Worm (Caenorhabditis elegans) whole organism, L2 larva: ENCODE results near the gene H20E11.2.

ENCODE experiments used
- C34F6.9 ChIP-seq: fragments of 150-350 bp; optimal IDR thresholded peaks from 2 replicates; lab custom pipeline; 2014; ENCODE audit warnings: missing biosample characterization, missing genetic modification characterization
- F13H6.1 ChIP-seq: sonication (generic microtip); optimal IDR thresholded peaks from 2 replicates; lab custom pipeline; 2016; ENCODE audit warnings: missing genetic modification characterization, missing compliant biosample characterization
- R02D3.7 ChIP-seq: fragments of 150-350 bp; optimal IDR thresholded peaks from 2 replicates; lab custom pipeline; 2014; ENCODE audit warnings: missing biosample characterization, missing genetic modification characterization
- Y55F3AM.14 ChIP-seq: fragments of 200-800 bp; sonication (Bioruptor generic); optimal IDR thresholded peaks from 2 replicates; lab custom pipeline; 2018; ENCODE audit warnings: mild to moderate bottlenecking, missing genetic modification characterization, missing compliant biosample characterization
- ZK546.5 ChIP-seq: sonication (generic microtip); optimal IDR thresholded peaks from 2 replicates; lab custom pipeline; 2017; ENCODE audit warnings: missing biosample characterization, missing genetic modification characterization
- alr-1 ChIP-seq: fragments of 150-350 bp; optimal IDR thresholded peaks from 2 replicates; lab custom pipeline; 2014; ENCODE audit warnings: missing biosample characterization, missing genetic modification characterization
- aly-2 ChIP-seq: fragments of 150-350 bp; optimal IDR thresholded peaks from 2 replicates; lab custom pipeline; 2014; ENCODE audit warnings: missing biosample characterization, missing genetic modification characterization
- ama-1 ChIP-seq: fragments of 150-350 bp; optimal IDR thresholded peaks from 2 replicates; lab custom pipeline; 2018; ENCODE audit warnings: inconsistent platforms
- blmp-1 ChIP-seq: sonication (generic microtip); optimal IDR thresholded peaks from 2 replicates; lab custom pipeline; 2017; ENCODE audit warnings: missing genetic modification characterization, mild to moderate bottlenecking, missing compliant biosample characterization, antibody characterized with exemption, moderate library complexity; ENCODE audit not compliant: insufficient read depth
- ceh-16 ChIP-seq: fragments of 150-350 bp; optimal IDR thresholded peaks from 2 replicates; lab custom pipeline; 2014; ENCODE audit warnings: missing biosample characterization, missing genetic modification characterization
- ceh-82 ChIP-seq: fragments of 150-350 bp; optimal IDR thresholded peaks from 2 replicates; lab custom pipeline; 2014; ENCODE audit warnings: missing biosample characterization, missing genetic modification characterization
- crh-2 ChIP-seq: sonication (generic microtip); optimal IDR thresholded peaks from 2 replicates; lab custom pipeline; 2017; ENCODE audit warnings: missing biosample characterization, missing genetic modification characterization
- dmd-4 ChIP-seq: sonication (generic microtip); optimal IDR thresholded peaks from 2 replicates; lab custom pipeline; 2017; ENCODE audit warnings: missing biosample characterization, missing genetic modification characterization
- egl-27 ChIP-seq: sonication (generic microtip); optimal IDR thresholded peaks from 3 replicates; lab custom pipeline; 2017; ENCODE audit warnings: missing biosample characterization, missing genetic modification reagents, missing genetic modification characterization
- elt-1 ChIP-seq: fragments of 150-350 bp; optimal IDR thresholded peaks from 2 replicates; lab custom pipeline; 2014; ENCODE audit warnings: missing biosample characterization, missing genetic modification characterization
- elt-3 ChIP-seq: sonication (generic microtip); optimal IDR thresholded peaks from 2 replicates; lab custom pipeline; 2017; ENCODE audit warnings: missing biosample characterization, missing genetic modification characterization
- fos-1 ChIP-seq: fragments of 150-350 bp; optimal IDR thresholded peaks from 2 replicates; lab custom pipeline; 2014; ENCODE audit warnings: missing biosample characterization, missing genetic modification characterization
- gmeb-1 ChIP-seq: fragments of 150-350 bp; optimal IDR thresholded peaks from 2 replicates; lab custom pipeline; 2014; ENCODE audit warnings: missing biosample characterization, missing genetic modification characterization
- lin-11 ChIP-seq: fragments of 150-350 bp; sonication (generic microtip); optimal IDR thresholded peaks from 2 replicates; lab custom pipeline; 2014; ENCODE audit warnings: missing biosample characterization, missing genetic modification characterization, inconsistent platforms, mixed read lengths
- lin-13 ChIP-seq: fragments of 150-350 bp; optimal IDR thresholded peaks from 2 replicates; lab custom pipeline; 2014; ENCODE audit warnings: missing biosample characterization, missing genetic modification reagents, missing genetic modification characterization
- lin-39 ChIP-seq: fragments of 150-350 bp; optimal IDR thresholded peaks from 2 replicates; lab custom pipeline; 2014; ENCODE audit warnings: missing biosample characterization, missing genetic modification reagents, missing genetic modification characterization
- lsy-2 ChIP-seq, 2 experiments: fragments of 150-350 bp in 1 of 2; sonication (generic microtip) in 1 of 2; optimal IDR thresholded peaks; 2 replicates each; lab custom pipeline; 2014 to 2017; ENCODE audit warnings: missing biosample characterization in 2 of 2, missing genetic modification characterization in 2 of 2
- mab-5 ChIP-seq: fragments of 150-350 bp; optimal IDR thresholded peaks from 2 replicates; lab custom pipeline; 2014; ENCODE audit warnings: missing biosample characterization, missing genetic modification characterization
- mbf-1 ChIP-seq: sonication (generic microtip); optimal IDR thresholded peaks from 2 replicates; lab custom pipeline; 2017; ENCODE audit warnings: missing biosample characterization, missing genetic modification characterization
- mdl-1 ChIP-seq, 2 experiments: fragments of 150-350 bp in 1 of 2; sonication (generic microtip) in 1 of 2; optimal IDR thresholded peaks; 2 replicates each; lab custom pipeline; 2017; ENCODE audit warnings: missing biosample characterization in 2 of 2, missing genetic modification characterization in 2 of 2
- nhr-10 ChIP-seq: sonication (generic microtip); optimal IDR thresholded peaks from 2 replicates; lab custom pipeline; 2017; ENCODE audit warnings: missing biosample characterization, missing genetic modification characterization
- nhr-11 ChIP-seq: fragments of 150-350 bp; optimal IDR thresholded peaks from 2 replicates; lab custom pipeline; 2014; ENCODE audit warnings: missing biosample characterization, missing genetic modification characterization
- nhr-12 ChIP-seq: fragments of 150-350 bp; optimal IDR thresholded peaks from 2 replicates; lab custom pipeline; 2014; ENCODE audit warnings: missing biosample characterization, missing genetic modification characterization
- nhr-129 ChIP-seq: fragments of 150-350 bp; optimal IDR thresholded peaks from 2 replicates; lab custom pipeline; 2014; ENCODE audit warnings: missing biosample characterization, missing genetic modification characterization
- nhr-21 ChIP-seq: fragments of 150-350 bp; optimal IDR thresholded peaks from 2 replicates; lab custom pipeline; 2014; ENCODE audit warnings: missing biosample characterization, missing genetic modification characterization
- nhr-23 ChIP-seq: fragments of 150-350 bp; optimal IDR thresholded peaks from 2 replicates; lab custom pipeline; 2014; ENCODE audit warnings: missing biosample characterization, missing genetic modification reagents, missing genetic modification characterization
- nhr-237 ChIP-seq: fragments of 150-350 bp; optimal IDR thresholded peaks from 2 replicates; lab custom pipeline; 2014; ENCODE audit warnings: missing biosample characterization, missing genetic modification characterization
- nhr-25 ChIP-seq: fragments of 150-350 bp; sonication (generic microtip); optimal IDR thresholded peaks from 3 replicates; lab custom pipeline; 2014; ENCODE audit warnings: missing biosample characterization, missing genetic modification characterization
- nhr-6 ChIP-seq: fragments of 150-350 bp; optimal IDR thresholded peaks from 2 replicates; lab custom pipeline; 2014; ENCODE audit warnings: missing biosample characterization, missing genetic modification characterization
- nhr-77 ChIP-seq: fragments of 150-350 bp; optimal IDR thresholded peaks from 2 replicates; lab custom pipeline; 2014; ENCODE audit warnings: missing biosample characterization, missing genetic modification characterization
- peb-1 ChIP-seq: fragments of 150-350 bp; optimal IDR thresholded peaks from 2 replicates; lab custom pipeline; 2014; ENCODE audit warnings: missing biosample characterization, missing genetic modification characterization
- sem-4 ChIP-seq: fragments of 150-350 bp; optimal IDR thresholded peaks from 2 replicates; lab custom pipeline; 2014; ENCODE audit warnings: missing biosample characterization, missing genetic modification reagents, missing genetic modification characterization
- skn-1 ChIP-seq: sonication (generic microtip); optimal IDR thresholded peaks from 2 replicates; lab custom pipeline; 2017; ENCODE audit warnings: missing biosample characterization, missing genetic modification characterization
- sma-3 ChIP-seq: sonication (generic microtip); optimal IDR thresholded peaks from 2 replicates; lab custom pipeline; 2016; ENCODE audit warnings: missing genetic modification reagents, missing genetic modification characterization, missing compliant biosample characterization
- sma-9 ChIP-seq, 2 experiments: fragments of 150-350 bp in 1 of 2; sonication (generic microtip) in 1 of 2; optimal IDR thresholded peaks; 2 replicates each; lab custom pipeline; 2014 to 2016; ENCODE audit warnings: missing genetic modification characterization in 2 of 2, mild to moderate bottlenecking in 1 of 2, missing biosample characterization in 1 of 2, missing compliant biosample characterization in 1 of 2, missing genetic modification reagents in 1 of 2, moderate library complexity in 1 of 2
- snpc-4 ChIP-seq: fragments of 150-350 bp; optimal IDR thresholded peaks from 2 replicates; lab custom pipeline; 2014; ENCODE audit warnings: missing biosample characterization, missing genetic modification characterization
- unc-39 ChIP-seq: fragments of 150-350 bp; optimal IDR thresholded peaks from 2 replicates; lab custom pipeline; 2014; ENCODE audit warnings: missing biosample characterization, missing genetic modification characterization
- unc-55 ChIP-seq: fragments of 150-350 bp; sonication (generic microtip); optimal IDR thresholded peaks from 3 replicates; lab custom pipeline; 2014; ENCODE audit warnings: missing biosample characterization, missing genetic modification reagents, missing genetic modification characterization
- unc-62 ChIP-seq: fragments of 150-350 bp; optimal IDR thresholded peaks from 2 replicates; lab custom pipeline; 2014; ENCODE audit warnings: missing biosample characterization, missing genetic modification reagents, missing genetic modification characterization
- zag-1 ChIP-seq: fragments of 150-350 bp; optimal IDR thresholded peaks from 2 replicates; lab custom pipeline; 2014; ENCODE audit warnings: missing biosample characterization, missing genetic modification characterization
- ztf-1 ChIP-seq: fragments of 200-800 bp; sonication (Bioruptor generic); conservative IDR thresholded peaks from 2 replicates; pipeline ENCODE4 v1.3.6; 2022; ENCODE audit warnings: missing genetic modification characterization, missing compliant biosample characterization
- ztf-11 ChIP-seq: sonication (generic microtip); optimal IDR thresholded peaks from 2 replicates; lab custom pipeline; 2017; ENCODE audit warnings: missing biosample characterization, missing genetic modification characterization
- ztf-4 ChIP-seq: fragments of 150-350 bp; optimal IDR thresholded peaks from 2 replicates; lab custom pipeline; 2014; ENCODE audit warnings: missing biosample characterization, missing genetic modification characterization

The H20E11.2 gene

DNA sequence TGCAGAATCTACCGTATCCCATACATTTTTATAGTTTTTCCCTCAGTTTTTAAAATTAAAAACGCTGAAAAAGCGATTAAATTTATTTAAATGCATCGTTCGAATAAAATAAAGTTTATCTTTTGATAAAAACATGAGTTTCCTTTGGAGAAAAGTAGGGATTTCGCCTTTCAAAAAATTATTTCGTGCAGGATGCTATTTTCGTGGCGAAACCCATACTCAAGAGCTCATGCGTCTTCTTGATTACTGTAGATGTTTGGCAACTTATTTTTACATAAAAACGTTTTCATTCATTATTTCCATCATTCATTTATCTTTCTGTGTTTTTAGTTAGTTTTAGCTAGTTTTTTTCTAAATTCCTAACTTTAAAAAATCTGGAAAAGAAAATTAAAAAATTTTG lies 37.6 kb upstream of the H20E11.2 start:
- TF ChIP-seq sma-9 (GFP tag; optimal IDR thresholded peaks at IDR 0.05; lab: Kevin White, UChicago) (no peak), sma-9 (tag; optimal IDR thresholded peaks at IDR 0.05; lab: Kevin White, UChicago) (no peak), ZK546.5 (no peak), mbf-1 (tag; lab: Kevin White, UChicago) (no peak), crh-2 (tag; lab: Kevin White, UChicago) (no peak)

DNA sequence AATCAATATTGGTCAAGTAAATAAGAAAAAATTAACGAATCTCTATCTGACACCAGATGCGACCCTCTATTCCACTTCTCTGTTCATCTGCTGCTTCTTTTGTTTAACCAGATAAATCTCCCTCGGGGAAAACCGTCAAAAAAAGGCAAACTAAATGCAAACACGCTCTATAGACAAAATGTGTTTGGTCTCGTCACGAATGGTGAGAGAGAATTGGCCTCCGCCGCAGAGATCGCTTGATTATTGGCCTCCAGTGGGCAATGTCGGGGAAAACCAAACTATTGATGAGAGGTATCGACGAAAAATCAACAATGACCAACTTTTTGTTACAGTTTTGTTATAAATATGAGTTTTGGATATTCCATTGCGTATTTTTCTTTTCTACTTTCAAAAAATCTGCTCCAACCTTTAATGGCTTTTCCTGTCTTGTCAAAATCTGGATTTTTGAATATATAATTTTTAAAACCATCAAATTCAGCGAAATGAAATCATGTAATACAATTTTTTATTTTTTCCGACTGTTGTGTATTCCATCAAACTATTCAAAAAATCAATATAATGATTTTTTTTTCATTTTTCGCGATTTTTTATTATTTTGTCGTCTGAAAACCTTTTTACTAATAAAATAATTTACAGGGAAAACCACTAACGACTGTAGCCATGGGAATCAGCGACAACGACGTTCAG lies 37.0 kb upstream of the H20E11.2 start, which contains the start of the genes C17H12.2 and vha-8:
Gene C17H12.2 (minus strand): TSS at position 51 of the 687 bp plus-strand sequence.
Gene vha-8 (plus strand): TSS at position 637 of the 687 bp plus-strand sequence.
- TF ChIP-seq peb-1 (tag; lab: Kevin White, UChicago) (no peak), snpc-4 (peak; percentile 89), fos-1 (tag; lab: Kevin White, UChicago) (peak; percentile 98), zag-1 (tag; lab: Kevin White, UChicago) (peak; percentile 91), nhr-77 (tag; lab: Kevin White, UChicago) (peak; percentile 55), sma-3 (peak; percentile 92), gmeb-1 (peak; percentile 83), ama-1 (peak; percentile 80), nhr-10 (tag; lab: Kevin White, UChicago) (no peak), nhr-25 (peak; percentile 93), lin-13 (GFP tag; lab: Kevin White, UChicago) (peak; percentile 93), nhr-23 (tag; lab: Kevin White, UChicago) (no peak), sma-9 (GFP tag; optimal IDR thresholded peaks at IDR 0.05; lab: Kevin White, UChicago) (peak; percentile 90), sma-9 (tag; optimal IDR thresholded peaks at IDR 0.05; lab: Kevin White, UChicago) (no peak), ztf-11 (tag; lab: Kevin White, UChicago) (peak; percentile 57), mdl-1 (tag; optimal IDR thresholded peaks at IDR 0.05; lab: Kevin White, UChicago) (peak in 1 of 2 experiments; percentile 49), unc-62 (GFP tag; lab: Kevin White, UChicago) (no peak), ztf-1 (GFP tag; lab: Robert Waterston, UW) (no peak), crh-2 (tag; lab: Kevin White, UChicago) (peak; percentile 96), skn-1 (tag; lab: Kevin White, UChicago) (peak; percentile 36), nhr-237 (tag; lab: Kevin White, UChicago) (no peak), Y55F3AM.14 (GFP tag; lab: Kevin White, UChicago) (no peak), aly-2 (no peak), R02D3.7 (tag; lab: Kevin White, UChicago) (no peak), ZK546.5 (peak; percentile 43), ceh-82 (peak; percentile 58), lin-11 (tag; lab: Kevin White, UChicago) (peak; percentile 82), F13H6.1 (peak; percentile 92), mbf-1 (tag; lab: Kevin White, UChicago) (no peak), nhr-6 (peak; percentile 88), lsy-2 (tag; optimal IDR thresholded peaks at IDR 0.05; lab: Kevin White, UChicago) (peak; percentile 73 to 94), unc-39 (tag; lab: Kevin White, UChicago) (no peak), nhr-12 (tag; lab: Kevin White, UChicago) (peak; percentile 8), ztf-4 (tag; lab: Kevin White, UChicago) (peak; percentile 87), elt-1 (no peak), lin-39 (tag; lab: Kevin White, UChicago) (no peak), elt-3 (tag; lab: Kevin White, UChicago) (no peak), ceh-16 (peak; percentile 72), egl-27 (tag; lab: Kevin White, UChicago) (peak; percentile 61), dmd-4 (no peak), nhr-21 (tag; lab: Kevin White, UChicago) (peak; percentile 89), unc-55 (GFP tag; lab: Kevin White, UChicago) (peak; percentile 98), nhr-11 (tag; lab: Kevin White, UChicago) (no peak), alr-1 (peak; percentile 17), C34F6.9 (tag; lab: Kevin White, UChicago) (peak; percentile 99), mab-5 (peak; percentile 91), sem-4 (tag; lab: Kevin White, UChicago) (peak; percentile 78), blmp-1 (tag; lab: Kevin White, UChicago) (peak; percentile 67), nhr-129 (tag; lab: Kevin White, UChicago) (peak; percentile 98)
